Worm (Caenorhabditis elegans): ENCODE results near the gene mtm-3.

mtm-3 gene

DNA sequence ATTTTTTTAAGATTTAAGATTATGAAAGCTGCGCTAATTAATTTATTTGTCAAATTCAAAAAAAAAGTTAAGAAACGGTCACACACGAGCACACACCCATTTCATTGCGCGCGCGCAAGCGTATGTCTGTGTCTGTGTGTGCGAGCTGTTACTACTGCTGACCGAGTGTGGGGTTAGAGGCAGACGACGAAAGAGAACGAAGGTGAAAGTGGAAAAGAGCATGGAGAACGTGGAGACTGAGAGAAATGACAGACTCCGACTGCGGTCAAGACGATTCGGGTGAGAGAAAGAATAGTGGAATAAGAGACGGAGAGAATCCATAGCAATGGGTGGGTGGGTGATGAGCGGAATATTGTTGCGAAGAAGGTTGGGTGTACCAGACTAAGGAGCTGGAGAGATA, 19.9 kb upstream of the mtm-3 start (continued):
- TF ChIP-seq rnt-1 (tag; optimal IDR thresholded peaks at IDR 0.05) = peak; percentile 93
- no peak for TF ChIP-seq dve-1 (tag; optimal IDR thresholded peaks at IDR 0.05)
- no peak for TF ChIP-seq ceh-6 (GFP tag; optimal IDR thresholded peaks at IDR 0.05)
- TF ChIP-seq pha-4 (tag; optimal IDR thresholded peaks at IDR 0.05) = no peak
- TF ChIP-seq ahr-1 (tag; optimal IDR thresholded peaks at IDR 0.05) = no peak
- no peak for TF ChIP-seq pqm-1 (tag; optimal IDR thresholded peaks at IDR 0.05)
- no peak for TF ChIP-seq unc-86 (tag; optimal IDR thresholded peaks at IDR 0.05)
- peak; percentile 96 for TF ChIP-seq unc-55 (GFP tag; optimal IDR thresholded peaks at IDR 0.05)
- TF ChIP-seq nhr-11 (tag; optimal IDR thresholded peaks at IDR 0.05) = no peak
- TF ChIP-seq ref-2 (tag; optimal IDR thresholded peaks at IDR 0.05) = peak; percentile 69
- TF ChIP-seq sox-2 (GFP tag; IDR thresholded peaks at IDR 0.05) = no peak
- TF ChIP-seq gmeb-2 (tag; optimal IDR thresholded peaks at IDR 0.05) = no peak
- TF ChIP-seq ceh-14 (tag; optimal IDR thresholded peaks at IDR 0.05) = peak; percentile 44
- TF ChIP-seq ceh-19 (GFP tag; optimal IDR thresholded peaks at IDR 0.05) = peak; percentile 20
- TF ChIP-seq K02D7.2 (tag; optimal IDR thresholded peaks at IDR 0.05) = no peak
- peak; percentile 23 for TF ChIP-seq C08G9.2 (tag; optimal IDR thresholded peaks at IDR 0.05)
- TF ChIP-seq fkh-6 (tag; optimal IDR thresholded peaks at IDR 0.05) = no peak
- no peak for TF ChIP-seq mec-3 (tag; optimal IDR thresholded peaks at IDR 0.05; ENCODE audit: borderline replicate concordance)
- TF ChIP-seq ets-4 (tag; optimal IDR thresholded peaks at IDR 0.05) = no peak
- TF ChIP-seq elt-4 (tag; optimal IDR thresholded peaks at IDR 0.05) = no peak
- TF ChIP-seq pros-1 (tag; optimal IDR thresholded peaks at IDR 0.05) = peak; percentile 88
- TF ChIP-seq fax-1 (tag; optimal IDR thresholded peaks at IDR 0.05) = no peak
- TF ChIP-seq pha-2 (tag; optimal IDR thresholded peaks at IDR 0.05) = no peak
- no peak for TF ChIP-seq hlh-15 (tag; optimal IDR thresholded peaks at IDR 0.05)
- TF ChIP-seq K09A11.1 (tag; optimal IDR thresholded peaks at IDR 0.05; ENCODE audit: insufficient read depth) = no peak
- TF ChIP-seq ceh-18 (tag; optimal IDR thresholded peaks at IDR 0.05) = peak; percentile 53
- no peak for TF ChIP-seq ceh-48 (tag; optimal IDR thresholded peaks at IDR 0.05)
- TF ChIP-seq ttx-3 (tag; optimal IDR thresholded peaks at IDR 0.05) = no peak
- peak; percentile 71 for TF ChIP-seq tbx-2 (tag; optimal IDR thresholded peaks at IDR 0.05)
- peak; percentile 81 for TF ChIP-seq ceh-31 (tag; optimal IDR thresholded peaks at IDR 0.05)
- no peak for TF ChIP-seq ceh-24 (tag; optimal IDR thresholded peaks at IDR 0.05)
- peak; percentile 57 for TF ChIP-seq syd-9 (tag; optimal IDR thresholded peaks at IDR 0.05)
- TF ChIP-seq madf-2 (tag; optimal IDR thresholded peaks at IDR 0.05) = no peak
- no peak for TF ChIP-seq ceh-9 (tag; optimal IDR thresholded peaks at IDR 0.05)
- peak; percentile 45 for TF ChIP-seq ceh-34 (tag; optimal IDR thresholded peaks at IDR 0.05)
- TF ChIP-seq ztf-16 (tag; optimal IDR thresholded peaks at IDR 0.05) = no peak
- TF ChIP-seq lin-11 (tag; optimal IDR thresholded peaks at IDR 0.05) = no peak
- TF ChIP-seq npax-4 (tag; optimal IDR thresholded peaks at IDR 0.05) = no peak
- no peak for TF ChIP-seq hlh-8 (tag; optimal IDR thresholded peaks at IDR 0.05)
- no peak for TF ChIP-seq eyg-1 (tag; optimal IDR thresholded peaks at IDR 0.05)
- TF ChIP-seq ama-1 (optimal IDR thresholded peaks at IDR 0.05) = peak; percentile 16
- TF ChIP-seq che-1 (tag; optimal IDR thresholded peaks at IDR 0.05) = no peak
- TF ChIP-seq ceh-30 (tag; optimal IDR thresholded peaks at IDR 0.05) = peak; percentile 55
- peak; percentile 77 for TF ChIP-seq hlh-30 (tag; optimal IDR thresholded peaks at IDR 0.05; ENCODE audit: insufficient read depth)
- peak; percentile 21 for TF ChIP-seq elt-2 (tag; optimal IDR thresholded peaks at IDR 0.05)
- no peak for TF ChIP-seq lim-6 (tag; optimal IDR thresholded peaks at IDR 0.05)

DNA sequence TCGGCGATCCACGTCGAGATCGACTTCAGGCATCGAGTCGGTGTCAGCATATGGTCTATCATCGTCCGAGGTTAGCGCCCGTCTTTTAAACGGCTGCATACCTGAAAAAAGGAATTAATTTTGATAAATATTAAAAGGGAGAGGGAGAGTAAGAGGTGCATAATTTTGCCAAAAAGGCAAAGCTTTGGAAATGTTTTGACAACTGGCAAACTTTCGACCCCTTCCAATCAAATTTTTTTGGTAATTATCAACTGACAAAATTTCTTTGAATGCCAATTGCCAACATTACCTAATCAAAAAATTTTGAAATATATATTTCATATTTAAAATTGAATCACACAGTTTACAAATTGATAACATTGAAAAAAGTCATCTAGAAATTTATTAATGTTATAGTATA, 19.3 kb upstream of the mtm-3 start, which contains the start of gene dpy-27:
dpy-27 (minus strand) TSS at position 101 of the 400 bp plus-strand sequence.
- no peak for TF ChIP-seq pros-1 (tag; optimal IDR thresholded peaks at IDR 0.05)

Data from whole organism, late embryonic.